Fruit fly (Drosophila melanogaster) whole organism, embryonic: ENCODE data around the gene phtm.

Source experiments
- Atf6 ChIP-seq: fragments of 200-800 bp; sonication (Bioruptor generic); IDR thresholded peaks from 2 replicates; pipeline ENCODE4 v1.3.6; 2022; ENCODE audit warnings: missing biosample characterization, missing genetic modification characterization
- B-H2 ChIP-seq: fragments of 200-800 bp; sonication (Bioruptor generic); optimal IDR thresholded peaks from 2 replicates; lab custom pipeline; 2018; ENCODE audit warnings: missing biosample characterization, mild to moderate bottlenecking, missing genetic modification characterization
- CG11085 ChIP-seq: fragments of 200-800 bp; sonication (Bioruptor generic); IDR thresholded peaks from 2 replicates; pipeline ENCODE4 v1.3.6; 2022; ENCODE audit warnings: missing biosample characterization, missing genetic modification characterization
- CG11093 ChIP-seq: fragments of 200-800 bp; sonication (Bioruptor generic); IDR thresholded peaks from 3 replicates; pipeline ENCODE4 v1.3.6; 2022; ENCODE audit warnings: missing biosample characterization, missing genetic modification characterization
- CG11398 ChIP-seq: fragments of 200-800 bp; sonication (Bioruptor generic); optimal IDR thresholded peaks from 2 replicates; lab custom pipeline; 2016; ENCODE audit warnings: missing biosample characterization, missing genetic modification characterization
- CG11695 ChIP-seq: fragments of 200-800 bp; sonication (Bioruptor generic); IDR thresholded peaks from 3 replicates; pipeline ENCODE4 v1.3.6; 2022; ENCODE audit warnings: missing biosample characterization, missing genetic modification characterization
- CG11723 ChIP-seq: fragments of 200-800 bp; sonication (Bioruptor generic); optimal IDR thresholded peaks from 2 replicates; lab custom pipeline; 2017; ENCODE audit warnings: missing biosample characterization, mild to moderate bottlenecking, missing genetic modification characterization
- CG12299 ChIP-seq: fragments of 200-800 bp; sonication (Bioruptor generic); optimal IDR thresholded peaks from 2 replicates; lab custom pipeline; 2018; ENCODE audit warnings: missing biosample characterization, mild to moderate bottlenecking, missing genetic modification characterization
- CG13424 ChIP-seq: fragments of 200-800 bp; sonication (Bioruptor generic); optimal IDR thresholded peaks from 2 replicates; lab custom pipeline; 2019; ENCODE audit warnings: missing biosample characterization, mild to moderate bottlenecking, missing genetic modification characterization, moderate library complexity
- CG13624 ChIP-seq: fragments of 200-800 bp; sonication (Bioruptor generic); optimal IDR thresholded peaks from 2 replicates; lab custom pipeline; 2016; ENCODE audit warnings: missing biosample characterization, missing genetic modification characterization
- CG1529 ChIP-seq: fragments of 200-800 bp; sonication (Bioruptor generic); optimal IDR thresholded peaks from 3 replicates; lab custom pipeline; 2018; ENCODE audit warnings: missing biosample characterization, missing genetic modification characterization
- CG18011 ChIP-seq: fragments of 200-800 bp; sonication (Bioruptor generic); optimal IDR thresholded peaks from 2 replicates; lab custom pipeline; 2017; ENCODE audit warnings: missing biosample characterization, missing genetic modification characterization, mild to moderate bottlenecking, moderate library complexity, missing genotype
- CG18262 ChIP-seq: fragments of 200-800 bp; optimal IDR thresholded peaks from 3 replicates; lab custom pipeline; 2019; ENCODE audit warnings: missing biosample characterization, mild to moderate bottlenecking, missing genetic modification characterization, moderate library complexity
- CG18599 ChIP-seq: fragments of 200-800 bp; sonication (Bioruptor generic); optimal IDR thresholded peaks from 3 replicates; lab custom pipeline; 2017; ENCODE audit warnings: missing biosample characterization, missing genetic modification characterization, mild to moderate bottlenecking, moderate library complexity, missing genetic modification reagents
- CG34224 ChIP-seq: fragments of 200-800 bp; sonication (Bioruptor generic); IDR thresholded peaks from 3 replicates; pipeline ENCODE4 v1.3.6; 2022; ENCODE audit warnings: missing biosample characterization, missing genetic modification characterization; ENCODE audit not compliant: partially characterized antibody
- CG4424 ChIP-seq: fragments of 200-800 bp; sonication (Bioruptor generic); optimal IDR thresholded peaks from 3 replicates; lab custom pipeline; 2016; ENCODE audit warnings: missing biosample characterization, missing genetic modification characterization
- CG5180 ChIP-seq: fragments of 200-800 bp; sonication (Bioruptor generic); optimal IDR thresholded peaks from 3 replicates; lab custom pipeline; 2017; ENCODE audit warnings: missing biosample characterization, missing genetic modification characterization, mild to moderate bottlenecking, moderate library complexity, missing genetic modification reagents
- CG5245 ChIP-seq: fragments of 200-800 bp; sonication (Bioruptor generic); optimal IDR thresholded peaks from 3 replicates; lab custom pipeline; 2016; ENCODE audit warnings: missing biosample characterization, missing genetic modification characterization
- CG8281 ChIP-seq: fragments of 200-800 bp; sonication (Bioruptor generic); optimal IDR thresholded peaks from 2 replicates; lab custom pipeline; 2018; ENCODE audit warnings: missing biosample characterization, mild to moderate bottlenecking, missing genetic modification characterization, moderate library complexity
- CG8290 ChIP-seq, 3 experiments: fragments of 200-800 bp; sonication (Bioruptor generic); optimal IDR thresholded peaks; 2 replicates each; lab custom pipeline; 2016 to 2019; ENCODE audit warnings: missing biosample characterization in 3 of 3, missing genetic modification characterization in 3 of 3, mild to moderate bottlenecking in 2 of 3, moderate library complexity in 1 of 3
- CG8359 ChIP-seq: fragments of 200-800 bp; sonication (Bioruptor generic); optimal IDR thresholded peaks from 2 replicates; lab custom pipeline; 2017; ENCODE audit warnings: missing biosample characterization, mild to moderate bottlenecking, missing genetic modification characterization, borderline replicate concordance
- CG8944 ChIP-seq: fragments of 200-800 bp; sonication (Bioruptor generic); optimal IDR thresholded peaks from 3 replicates; lab custom pipeline; 2016; ENCODE audit warnings: missing biosample characterization, missing genetic modification characterization
- CG9437 ChIP-seq: fragments of 200-800 bp; sonication (Bioruptor generic); optimal IDR thresholded peaks from 2 replicates; lab custom pipeline; 2018; ENCODE audit warnings: missing biosample characterization, mild to moderate bottlenecking, missing genetic modification characterization
- CG9609 ChIP-seq: fragments of 200-800 bp; sonication (Bioruptor generic); optimal IDR thresholded peaks from 3 replicates; lab custom pipeline; 2016; ENCODE audit warnings: missing biosample characterization, missing genetic modification characterization
- Camta ChIP-seq: fragments of 200-800 bp; sonication (Bioruptor generic); optimal IDR thresholded peaks from 2 replicates; lab custom pipeline; 2016; ENCODE audit warnings: missing biosample characterization, missing genetic modification characterization
- CrebB ChIP-seq: fragments of 200-800 bp; sonication (Bioruptor generic); optimal IDR thresholded peaks from 3 replicates; lab custom pipeline; 2018; ENCODE audit warnings: missing biosample characterization, mild to moderate bottlenecking, missing genetic modification characterization
- D19A ChIP-seq: fragments of 200-800 bp; optimal IDR thresholded peaks from 3 replicates; lab custom pipeline; 2019; ENCODE audit warnings: missing biosample characterization, mild to moderate bottlenecking, missing genetic modification characterization, moderate library complexity
- Doc2 ChIP-seq: fragments of 200-800 bp; sonication (Bioruptor generic); IDR thresholded peaks from 2 replicates; pipeline ENCODE4 v1.3.6; 2022; ENCODE audit warnings: missing biosample characterization, missing genetic modification characterization
- Doc3 ChIP-seq: fragments of 200-800 bp; sonication (Bioruptor generic); IDR thresholded peaks from 3 replicates; pipeline ENCODE4 v1.3.6; 2022; ENCODE audit warnings: missing biosample characterization, missing genetic modification characterization; ENCODE audit not compliant: partially characterized antibody
- ERR ChIP-seq: fragments of 200-800 bp; sonication (Bioruptor generic); optimal IDR thresholded peaks from 2 replicates; lab custom pipeline; 2016; ENCODE audit warnings: missing biosample characterization, missing genetic modification characterization
- HmgD ChIP-seq: fragments of 200-800 bp; sonication (Bioruptor generic); optimal IDR thresholded peaks from 3 replicates; lab custom pipeline; 2016; ENCODE audit warnings: missing biosample characterization, missing genetic modification characterization
- Meics ChIP-seq: fragments of 200-800 bp; sonication (Bioruptor generic); optimal IDR thresholded peaks from 2 replicates; lab custom pipeline; 2017; ENCODE audit warnings: missing biosample characterization, mild to moderate bottlenecking, missing genetic modification characterization
- Mes4 ChIP-seq: fragments of 200-800 bp; sonication (Bioruptor generic); optimal IDR thresholded peaks from 2 replicates; lab custom pipeline; 2016; ENCODE audit warnings: missing biosample characterization, missing genetic modification characterization
- Nf-YA ChIP-seq: fragments of 200-800 bp; sonication (Bioruptor generic); IDR thresholded peaks from 2 replicates; pipeline ENCODE4 v1.3.6; 2022; ENCODE audit warnings: missing biosample characterization, missing genetic modification characterization
- Pdp1 ChIP-seq, 2 experiments: fragments of 200-800 bp; sonication (Bioruptor generic); optimal IDR thresholded peaks; 3 replicates each; lab custom pipeline; 2016; ENCODE audit warnings: missing biosample characterization in 2 of 2, missing genetic modification characterization in 2 of 2, mild to moderate bottlenecking in 1 of 2, moderate library complexity in 1 of 2
- Sox102F ChIP-seq: fragments of 200-800 bp; sonication (Bioruptor generic); optimal IDR thresholded peaks from 2 replicates; lab custom pipeline; 2018; ENCODE audit warnings: missing biosample characterization, mild to moderate bottlenecking, missing genetic modification characterization, moderate library complexity
- bbx ChIP-seq: fragments of 200-800 bp; sonication (Bioruptor generic); IDR thresholded peaks from 2 replicates; pipeline ENCODE4 v1.3.6; 2022; ENCODE audit warnings: missing biosample characterization, missing genetic modification characterization; ENCODE audit not compliant: partially characterized antibody
- bcd ChIP-seq: fragments of 200-800 bp; sonication (Bioruptor generic); optimal IDR thresholded peaks from 2 replicates; lab custom pipeline; 2017; ENCODE audit warnings: missing biosample characterization, mild to moderate bottlenecking, missing genetic modification characterization
- hkb ChIP-seq, 2 experiments: fragments of 200-800 bp in 1 of 2; fragments of >200 bp in 1 of 2; sonication (Bioruptor generic) in 1 of 2; IDR thresholded peaks in 1 of 2; optimal IDR thresholded peaks in 1 of 2; 2 replicates each; pipeline versions ENCODE4 v1.3.6 to Lab custom; 2017 to 2022; ENCODE audit warnings: missing biosample characterization in 1 of 2, missing genetic modification characterization in 1 of 2
- lab ChIP-seq: fragments of 200-800 bp; sonication (Bioruptor generic); optimal IDR thresholded peaks from 3 replicates; lab custom pipeline; 2017; ENCODE audit warnings: missing biosample characterization, missing genetic modification characterization, mild to moderate bottlenecking, moderate library complexity, missing genetic modification reagents
- otp ChIP-seq: fragments of 200-800 bp; sonication (Bioruptor generic); IDR thresholded peaks from 3 replicates; pipeline ENCODE4, ENCODE4 v1.3.6; 2022; ENCODE audit warnings: missing biosample characterization, missing genetic modification characterization
- pum ChIP-seq: fragments of 200-800 bp; sonication (Bioruptor generic); optimal IDR thresholded peaks from 2 replicates; lab custom pipeline; 2016; ENCODE audit warnings: missing biosample characterization, missing genetic modification characterization
- schlank ChIP-seq: fragments of 200-800 bp; sonication (Bioruptor generic); optimal IDR thresholded peaks from 2 replicates; lab custom pipeline; 2018; ENCODE audit warnings: missing biosample characterization, mild to moderate bottlenecking, missing genetic modification characterization
- trh ChIP-seq: fragments of 200-800 bp; sonication (Bioruptor generic); optimal IDR thresholded peaks from 2 replicates; lab custom pipeline; 2016; ENCODE audit warnings: missing biosample characterization, missing genetic modification characterization
- twi ChIP-seq: fragments of 200-800 bp; optimal IDR thresholded peaks from 2 replicates; lab custom pipeline; 2019; ENCODE audit warnings: missing biosample characterization, mild to moderate bottlenecking, missing genetic modification characterization, moderate library complexity
- unpg ChIP-seq: fragments of 200-800 bp; sonication (Bioruptor generic); optimal IDR thresholded peaks from 3 replicates; lab custom pipeline; 2018; ENCODE audit warnings: missing biosample characterization, mild to moderate bottlenecking, missing genetic modification characterization, moderate library complexity
- zen ChIP-seq: fragments of 200-800 bp; sonication (Bioruptor generic); optimal IDR thresholded peaks from 3 replicates; lab custom pipeline; 2018; ENCODE audit warnings: missing biosample characterization, mild to moderate bottlenecking, missing genetic modification characterization, moderate library complexity
- zfh1 ChIP-seq: fragments of 200-800 bp; sonication (Bioruptor generic); IDR thresholded peaks from 3 replicates; pipeline ENCODE4 v1.3.6; 2022; ENCODE audit warnings: missing biosample characterization, missing genetic modification characterization

phtm gene

dm6 chrX:18644890-18645289 lies 40.7 kb upstream of the phtm start (continued):
- TF ChIP-seq Doc3 (GFP tag; lab: Robert Waterston, UW) (no peak), CG11723 (GFP tag; lab: Kevin White, UChicago) (peak; percentile 64), Sox102F (GFP tag; lab: Kevin White, UChicago) (peak; percentile 89), CG11085 (GFP tag; lab: Robert Waterston, UW) (no peak; the same call in none of the 2 replicates), unpg (GFP tag; lab: Kevin White, UChicago) (peak; percentile 89), zfh1 (GFP tag; lab: Robert Waterston, UW) (peak; percentile 79), HmgD (GFP tag; lab: Kevin White, UChicago) (peak; percentile 10), twi (tag; lab: Kevin White, UChicago) (peak; percentile 60), D19A (tag; lab: Kevin White, UChicago) (peak; percentile 79), CG9609 (peak; percentile 52), Atf6 (GFP tag; lab: Robert Waterston, UW) (peak; percentile 76), CG8281 (tag; lab: Kevin White, UChicago) (peak; percentile 59), ERR (GFP tag; lab: Kevin White, UChicago) (peak; percentile 54), CG8290 (GFP tag; optimal IDR thresholded peaks at IDR 0.05; lab: Kevin White, UChicago) (peak; percentile 60), CG8290 (tag; optimal IDR thresholded peaks at IDR 0.05; lab: Kevin White, UChicago) (peak in 1 of 2 experiments; percentile 89), CrebB (tag; lab: Kevin White, UChicago) (peak; percentile 75), CG8359 (peak; percentile 62), CG5180 (GFP tag; lab: Kevin White, UChicago) (peak; percentile 66), CG5245 (GFP tag; lab: Kevin White, UChicago) (peak; percentile 74), CG13424 (tag; lab: Kevin White, UChicago) (peak; percentile 90), CG8944 (GFP tag; lab: Kevin White, UChicago) (peak; percentile 61), zen (peak; percentile 77), lab (peak; percentile 93), CG12299 (tag; lab: Kevin White, UChicago) (peak; percentile 60), bbx (GFP tag; lab: Robert Waterston, UW) (no peak), CG11398 (GFP tag; lab: Kevin White, UChicago) (no peak), CG34224 (GFP tag; lab: Robert Waterston, UW) (no peak), Doc2 (GFP tag; lab: Robert Waterston, UW) (no peak), Meics (peak; percentile 84), hkb (optimal IDR thresholded peaks at IDR 0.05; lab: Kevin White, UChicago) (no peak), hkb (GFP tag; IDR thresholded peaks at IDR 0.05; lab: Robert Waterston, UW) (peak; percentile 82), trh (GFP tag; lab: Kevin White, UChicago) (no peak), Camta (GFP tag; lab: Kevin White, UChicago) (peak; percentile 62), CG11695 (GFP tag; lab: Robert Waterston, UW) (peak; percentile 72; the same call in 2 of the 3 replicates), CG18599 (GFP tag; lab: Kevin White, UChicago) (peak; percentile 92), CG13624 (GFP tag; lab: Kevin White, UChicago) (peak; percentile 16), CG1529 (GFP tag; lab: Kevin White, UChicago) (peak; percentile 67), otp (0 out of 3 replicates have a peak, but pooled peaks have one; percentile 56), pum (peak; percentile 70), CG18262 (tag; lab: Kevin White, UChicago) (peak; percentile 82), CG18011 (GFP tag; lab: Kevin White, UChicago) (peak; percentile 49), Mes4 (GFP tag; lab: Kevin White, UChicago) (peak; percentile 68), schlank (tag; lab: Kevin White, UChicago) (peak; percentile 65), Nf-YA (peak; percentile 62; the same call in 1 of the 2 replicates), B-H2 (GFP tag; lab: Kevin White, UChicago) (peak; percentile 43), CG11093 (GFP tag; lab: Robert Waterston, UW) (no peak; the same call in 2 of the 3 replicates), CG4424 (peak; percentile 79), bcd (GFP tag; lab: Kevin White, UChicago) (peak; percentile 77), CG9437 (peak; percentile 62), Pdp1 (GFP tag; optimal IDR thresholded peaks at IDR 0.05; lab: Kevin White, UChicago) (peak; percentile 14 to 83)
